Worm (Caenorhabditis elegans): Measurements from ENCODE around the gene marg-1.

ce11 chrX:3787431-3788076 lies 6.6 kb upstream of the marg-1 start, which contains the start of gene pmpl-1:
- TF ChIP-seq unc-42 (tag; optimal IDR thresholded peaks at IDR 0.05) (peak; percentile 9), pha-4 (tag; optimal IDR thresholded peaks at IDR 0.05) (no peak)

All from whole organism, late embryonic.